Worm (Caenorhabditis elegans): Measurements from ENCODE around the gene zig-2.

- TF ChIP-seq tbx-11 (GFP tag; IDR thresholded peaks at IDR 0.05), result no peak
- no peak for TF ChIP-seq sea-1 (GFP tag; conservative IDR thresholded peaks at IDR 0.05)
- no peak for TF ChIP-seq ama-1 (optimal IDR thresholded peaks at IDR 0.05)
- TF ChIP-seq tbx-37 (GFP tag; conservative IDR thresholded peaks at IDR 0.05), result no peak
- TF ChIP-seq flt-1 (GFP tag; IDR thresholded peaks at IDR 0.05), result no peak
- no peak for TF ChIP-seq F13C5.2 (tag; optimal IDR thresholded peaks at IDR 0.05)
- TF ChIP-seq ceh-36 (tag; optimal IDR thresholded peaks at IDR 0.05), result no peak
- no peak for TF ChIP-seq ceh-13 (GFP tag; optimal IDR thresholded peaks at IDR 0.05)
- TF ChIP-seq hmg-4 (GFP tag; optimal IDR thresholded peaks at IDR 0.05), result no peak
- TF ChIP-seq hmbx-1 (tag; optimal IDR thresholded peaks at IDR 0.05), result no peak
- TF ChIP-seq aly-1 (tag; optimal IDR thresholded peaks at IDR 0.05), result no peak
- TF ChIP-seq scrt-1 (GFP tag; IDR thresholded peaks at IDR 0.05), result no peak
- no peak for TF ChIP-seq tra-4 (tag; optimal IDR thresholded peaks at IDR 0.05)
- TF ChIP-seq hnd-1 (tag; optimal IDR thresholded peaks at IDR 0.05), result no peak
Observed at ce11 chrX:12321357-12321756, 19.9 kb downstream of the zig-2 start, which contains the start of gene F17A2.13.

All from whole organism, early embryonic.